Fruit fly (Drosophila melanogaster) whole organism, embryonic: ENCODE measurements around the gene Myo95E.

ENCODE experiments used
- CG10565 ChIP-seq: fragments of 200-800 bp; sonication (Bioruptor generic); optimal IDR thresholded peaks from 3 replicates; lab custom pipeline; 2016; ENCODE audit warnings: missing biosample characterization, mild to moderate bottlenecking, missing genetic modification characterization
- CG12071 ChIP-seq: fragments of 200-800 bp; sonication (Bioruptor generic); optimal IDR thresholded peaks from 3 replicates; lab custom pipeline; 2018; ENCODE audit warnings: missing biosample characterization, mild to moderate bottlenecking, missing genetic modification characterization
- CG15479 ChIP-seq: fragments of 200-800 bp; sonication (Bioruptor generic); optimal IDR thresholded peaks from 3 replicates; lab custom pipeline; 2019; ENCODE audit warnings: missing biosample characterization, mild to moderate bottlenecking, missing genetic modification characterization, moderate library complexity
- CG1602 ChIP-seq: fragments of 200-800 bp; sonication (Bioruptor generic); optimal IDR thresholded peaks from 3 replicates; lab custom pipeline; 2016; ENCODE audit warnings: missing biosample characterization, missing genetic modification characterization
- CG16779 ChIP-seq: fragments of 200-800 bp; sonication (Bioruptor generic); IDR thresholded peaks from 2 replicates; pipeline ENCODE4 v1.3.6; 2022; ENCODE audit warnings: missing biosample characterization, missing genetic modification characterization
- CG16815 ChIP-seq: fragments of 200-800 bp; sonication (Bioruptor generic); optimal IDR thresholded peaks from 3 replicates; lab custom pipeline; 2017; ENCODE audit warnings: missing biosample characterization, mild to moderate bottlenecking, missing genetic modification characterization
- CG17359 ChIP-seq: fragments of 200-800 bp; sonication (Bioruptor generic); optimal IDR thresholded peaks from 3 replicates; lab custom pipeline; 2018; ENCODE audit warnings: missing biosample characterization, mild to moderate bottlenecking, missing genetic modification characterization, moderate library complexity
- CG17361 ChIP-seq: fragments of 200-800 bp; sonication (Bioruptor generic); IDR thresholded peaks from 3 replicates; pipeline ENCODE4 v1.3.6; 2022; ENCODE audit warnings: missing biosample characterization, missing genetic modification characterization
- CG17612 ChIP-seq: fragments of 200-800 bp; sonication (Bioruptor generic); IDR thresholded peaks from 2 replicates; pipeline ENCODE4 v1.3.6; 2022; ENCODE audit warnings: missing biosample characterization, missing genetic modification characterization
- CG2875 ChIP-seq: fragments of 200-800 bp; sonication (Bioruptor generic); optimal IDR thresholded peaks from 2 replicates; lab custom pipeline; 2017; ENCODE audit warnings: missing biosample characterization, mild to moderate bottlenecking, missing genetic modification characterization, missing genetic modification reagents
- CG30020 ChIP-seq: fragments of 200-800 bp; optimal IDR thresholded peaks from 2 replicates; lab custom pipeline; 2019; ENCODE audit warnings: missing biosample characterization, mild to moderate bottlenecking, missing genetic modification characterization, moderate library complexity
- CG3281 ChIP-seq: fragments of 200-800 bp; sonication (Bioruptor generic); optimal IDR thresholded peaks from 3 replicates; lab custom pipeline; 2017; ENCODE audit warnings: missing biosample characterization, mild to moderate bottlenecking, missing genetic modification characterization
- CG5180 ChIP-seq: fragments of 200-800 bp; sonication (Bioruptor generic); optimal IDR thresholded peaks from 3 replicates; lab custom pipeline; 2017; ENCODE audit warnings: missing biosample characterization, missing genetic modification characterization, mild to moderate bottlenecking, moderate library complexity, missing genetic modification reagents
- CG6791 ChIP-seq: fragments of 200-800 bp; sonication (Bioruptor generic); IDR thresholded peaks from 3 replicates; pipeline ENCODE4 v1.3.6; 2022; ENCODE audit warnings: missing biosample characterization, missing genetic modification characterization; ENCODE audit not compliant: partially characterized antibody
- CG6854 ChIP-seq: fragments of 200-800 bp; sonication (Bioruptor generic); optimal IDR thresholded peaks from 3 replicates; lab custom pipeline; 2017; ENCODE audit warnings: missing biosample characterization, mild to moderate bottlenecking, missing genetic modification characterization
- CG7745 ChIP-seq: fragments of 200-800 bp; sonication (Bioruptor generic); optimal IDR thresholded peaks from 2 replicates; lab custom pipeline; 2018; ENCODE audit warnings: missing biosample characterization, mild to moderate bottlenecking, missing genetic modification characterization, moderate library complexity
- CG7786 ChIP-seq: fragments of 200-800 bp; sonication (Bioruptor generic); optimal IDR thresholded peaks from 2 replicates; lab custom pipeline; 2016; ENCODE audit warnings: missing biosample characterization, missing genetic modification characterization
- D ChIP-seq, 2 experiments: fragments of 200-800 bp in 1 of 2; fragments of >200 bp in 1 of 2; sonication (Bioruptor generic) in 1 of 2; optimal IDR thresholded peaks; 2 replicates in 1 of 2; 3 replicates in 1 of 2; lab custom pipeline; 2017; ENCODE audit warnings: mild to moderate bottlenecking in 1 of 2, missing biosample characterization in 1 of 2, missing genetic modification characterization in 1 of 2, missing genetic modification reagents in 1 of 2
- Doc3 ChIP-seq: fragments of 200-800 bp; sonication (Bioruptor generic); IDR thresholded peaks from 3 replicates; pipeline ENCODE4 v1.3.6; 2022; ENCODE audit warnings: missing biosample characterization, missing genetic modification characterization; ENCODE audit not compliant: partially characterized antibody
- E2f2 ChIP-seq: fragments of 200-800 bp; sonication (Bioruptor generic); IDR thresholded peaks from 2 replicates; pipeline ENCODE4 v1.3.6; 2022; ENCODE audit warnings: missing biosample characterization, missing genetic modification characterization
- Ets97D ChIP-seq: fragments of 200-800 bp; sonication (Bioruptor generic); optimal IDR thresholded peaks from 3 replicates; lab custom pipeline; 2016; ENCODE audit warnings: missing biosample characterization, missing genetic modification characterization
- Gug ChIP-seq: fragments of 200-800 bp; sonication (Bioruptor generic); IDR thresholded peaks from 4 replicates; pipeline ENCODE4 v1.3.6; 2022; ENCODE audit warnings: missing biosample characterization, missing genetic modification characterization
- Hmx ChIP-seq: fragments of 200-800 bp; sonication (Bioruptor generic); optimal IDR thresholded peaks from 2 replicates; lab custom pipeline; 2016; ENCODE audit warnings: missing biosample characterization, missing genetic modification characterization
- Hr3 ChIP-seq: fragments of 200-800 bp; sonication (Bioruptor generic); optimal IDR thresholded peaks from 3 replicates; lab custom pipeline; 2016; ENCODE audit warnings: missing biosample characterization, missing genetic modification characterization
- Hr51 ChIP-seq, 2 experiments: fragments of 200-800 bp; sonication (Bioruptor generic); optimal IDR thresholded peaks; 2 replicates in 1 of 2; 3 replicates in 1 of 2; lab custom pipeline; 2016 to 2018; ENCODE audit warnings: missing biosample characterization in 2 of 2, missing genetic modification characterization in 2 of 2, mild to moderate bottlenecking in 1 of 2, moderate library complexity in 1 of 2
- Kr ChIP-seq: fragments of 200-800 bp; sonication (Bioruptor generic); optimal IDR thresholded peaks from 2 replicates; lab custom pipeline; 2017; ENCODE audit warnings: missing biosample characterization, mild to moderate bottlenecking, missing genetic modification characterization
- Opbp ChIP-seq: fragments of 200-800 bp; sonication (Bioruptor generic); IDR thresholded peaks from 3 replicates; pipeline ENCODE4 v1.3.6; 2022; ENCODE audit warnings: missing biosample characterization, missing genetic modification characterization; ENCODE audit not compliant: partially characterized antibody
- Sin3A ChIP-seq: fragments of >200 bp; optimal IDR thresholded peaks from 2 replicates; lab custom pipeline; 2018
- Sox102F ChIP-seq: fragments of 200-800 bp; sonication (Bioruptor generic); optimal IDR thresholded peaks from 2 replicates; lab custom pipeline; 2018; ENCODE audit warnings: missing biosample characterization, mild to moderate bottlenecking, missing genetic modification characterization, moderate library complexity
- Sry-β ChIP-seq: fragments of 200-800 bp; sonication (Bioruptor generic); optimal IDR thresholded peaks from 2 replicates; lab custom pipeline; 2018; ENCODE audit warnings: missing biosample characterization, mild to moderate bottlenecking, missing genetic modification characterization, moderate library complexity
- Tbp ChIP-seq: fragments of >200 bp; optimal IDR thresholded peaks from 2 replicates; lab custom pipeline; 2018; ENCODE audit warnings: missing biosample characterization, missing genetic modification characterization
- Trl ChIP-seq, 3 experiments: fragments of >200 bp in 2 of 3; fragments of 200-800 bp in 1 of 3; sonication (Bioruptor generic) in 1 of 3; optimal IDR thresholded peaks; 2 replicates in 1 of 3; 3 replicates in 2 of 3; lab custom pipeline; 2016 to 2017; ENCODE audit warnings: missing biosample characterization in 1 of 3, missing genetic modification characterization in 1 of 3
- Xrp1 ChIP-seq: fragments of 200-800 bp; sonication (Bioruptor generic); IDR thresholded peaks from 2 replicates; pipeline ENCODE4 v1.3.6; 2022; ENCODE audit warnings: missing biosample characterization, missing genetic modification characterization
- amos ChIP-seq: fragments of 200-800 bp; sonication (Bioruptor generic); IDR thresholded peaks from 2 replicates; pipeline ENCODE4 v1.3.6; 2022; ENCODE audit warnings: missing biosample characterization, missing genetic modification characterization; ENCODE audit not compliant: partially characterized antibody
- ash1 ChIP-seq: fragments of 200-800 bp; sonication (Bioruptor generic); optimal IDR thresholded peaks from 2 replicates; lab custom pipeline; 2018; ENCODE audit warnings: missing biosample characterization, mild to moderate bottlenecking, missing genetic modification characterization
- ato ChIP-seq: fragments of 200-800 bp; sonication (Bioruptor generic); IDR thresholded peaks from 2 replicates; pipeline ENCODE4 v1.3.6; 2022; ENCODE audit warnings: missing biosample characterization, missing genetic modification characterization; ENCODE audit not compliant: partially characterized antibody
- bab2 ChIP-seq: fragments of 200-800 bp; sonication (Bioruptor generic); optimal IDR thresholded peaks from 2 replicates; lab custom pipeline; 2016; ENCODE audit warnings: missing biosample characterization, missing genetic modification characterization
- bowl ChIP-seq: fragments of 200-800 bp; sonication (Bioruptor generic); IDR thresholded peaks from 2 replicates; pipeline ENCODE4 v1.3.6; 2022; ENCODE audit warnings: missing biosample characterization, missing genetic modification characterization
- dan ChIP-seq: fragments of 200-800 bp; sonication (Bioruptor generic); IDR thresholded peaks from 2 replicates; pipeline ENCODE4 v1.3.6; 2022; ENCODE audit warnings: missing biosample characterization, missing genetic modification characterization
- fd96Cb ChIP-seq: fragments of 200-800 bp; sonication (Bioruptor generic); optimal IDR thresholded peaks from 2 replicates; lab custom pipeline; 2018; ENCODE audit warnings: missing biosample characterization, mild to moderate bottlenecking, missing genetic modification characterization, moderate library complexity
- fu2 ChIP-seq: fragments of 200-800 bp; sonication (Bioruptor generic); optimal IDR thresholded peaks from 2 replicates; lab custom pipeline; 2016; ENCODE audit warnings: missing biosample characterization, missing genetic modification characterization
- gce ChIP-seq: fragments of 200-800 bp; sonication (Bioruptor generic); IDR thresholded peaks from 3 replicates; pipeline ENCODE4 v1.3.6; 2022; ENCODE audit warnings: missing biosample characterization, missing genetic modification characterization
- her ChIP-seq: fragments of 200-800 bp; sonication (Bioruptor generic); optimal IDR thresholded peaks from 2 replicates; lab custom pipeline; 2016; ENCODE audit warnings: missing biosample characterization, missing genetic modification characterization
- inv ChIP-seq: fragments of 200-800 bp; sonication (Bioruptor generic); IDR thresholded peaks from 2 replicates; pipeline ENCODE4 v1.3.6; 2022; ENCODE audit warnings: missing biosample characterization, missing genetic modification characterization; ENCODE audit not compliant: partially characterized antibody
- pb ChIP-seq: fragments of 200-800 bp; sonication (Bioruptor generic); optimal IDR thresholded peaks from 3 replicates; lab custom pipeline; 2016; ENCODE audit warnings: missing biosample characterization, missing genetic modification characterization
- pfk ChIP-seq: fragments of 200-800 bp; sonication (Bioruptor generic); optimal IDR thresholded peaks from 2 replicates; lab custom pipeline; 2018; ENCODE audit warnings: missing biosample characterization, mild to moderate bottlenecking, missing genetic modification characterization, moderate library complexity
- phol ChIP-seq: fragments of 200-800 bp; sonication (Bioruptor generic); optimal IDR thresholded peaks from 3 replicates; lab custom pipeline; 2018; ENCODE audit warnings: missing biosample characterization, mild to moderate bottlenecking, missing genetic modification characterization, moderate library complexity
- sd ChIP-seq: fragments of 200-800 bp; sonication (Bioruptor generic); optimal IDR thresholded peaks from 3 replicates; lab custom pipeline; 2018; ENCODE audit warnings: missing biosample characterization, mild to moderate bottlenecking, missing genetic modification characterization, moderate library complexity
- tio ChIP-seq: fragments of 200-800 bp; sonication (Bioruptor generic); optimal IDR thresholded peaks from 2 replicates; lab custom pipeline; 2017; ENCODE audit warnings: missing biosample characterization, missing genetic modification characterization, inconsistent platforms
- z ChIP-seq: fragments of 200-800 bp; sonication (Bioruptor generic); IDR thresholded peaks from 3 replicates; pipeline ENCODE4 v1.3.6; 2022; ENCODE audit warnings: missing biosample characterization, missing genetic modification characterization

Myo95E gene

DNA sequence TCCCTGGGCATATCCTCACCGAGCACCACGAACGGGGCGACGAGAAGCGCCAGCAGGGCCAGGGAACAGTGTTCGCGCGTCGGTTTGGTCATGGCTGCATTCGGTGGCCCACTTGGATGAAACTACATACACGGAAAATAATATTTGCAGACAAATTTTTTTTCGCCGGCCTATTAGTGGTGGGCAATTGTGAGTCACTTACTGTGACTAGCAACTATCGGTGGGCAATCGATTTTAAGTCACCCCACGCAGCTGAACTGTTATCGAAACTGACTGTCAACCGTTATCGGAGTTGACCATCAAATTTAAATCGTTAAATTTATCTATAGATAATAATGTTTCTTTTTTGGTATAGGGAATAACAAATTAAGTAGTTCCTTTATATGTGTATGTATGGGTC lies 8.1 kb upstream of the Myo95E start, which contains the start of gene CG5510 (continued):
- TF ChIP-seq Opbp (GFP tag; lab: Robert Waterston, UW) = peak; percentile 97
- TF ChIP-seq dan (GFP tag; lab: Robert Waterston, UW) = no peak
- peak; percentile 97 for TF ChIP-seq Doc3 (GFP tag; lab: Robert Waterston, UW)
- no peak for TF ChIP-seq bab2 (GFP tag; lab: Kevin White, UChicago)
- peak; percentile 99 for TF ChIP-seq CG6791
- TF ChIP-seq ato (GFP tag; lab: Robert Waterston, UW) = peak; percentile 99
- peak; percentile 47 for TF ChIP-seq Hr3 (GFP tag; lab: Kevin White, UChicago)
- no peak for TF ChIP-seq gce (GFP tag; lab: Robert Waterston, UW)
- TF ChIP-seq Hr51 (GFP tag; optimal IDR thresholded peaks at IDR 0.05; lab: Kevin White, UChicago) = peak in 1 of 2 experiments; percentile 56
- TF ChIP-seq amos (GFP tag; lab: Robert Waterston, UW) = peak; percentile 98
- no peak for TF ChIP-seq Tbp
- TF ChIP-seq bowl = no peak
- no peak; the same call in 1 of the 2 replicates for TF ChIP-seq CG16779 (GFP tag; lab: Robert Waterston, UW)
- peak; percentile 43 for TF ChIP-seq CG17359
- no peak for TF ChIP-seq pb (GFP tag; lab: Kevin White, UChicago)
- peak; percentile 95 for TF ChIP-seq E2f2 (GFP tag; lab: Robert Waterston, UW)
- TF ChIP-seq CG5180 (GFP tag; lab: Kevin White, UChicago) = no peak
- no peak for TF ChIP-seq CG7745 (tag; lab: Kevin White, UChicago)
- TF ChIP-seq sd (tag; lab: Kevin White, UChicago) = peak; percentile 32
- peak; percentile 61 for TF ChIP-seq Sin3A (lab: Kevin White, UChicago)
- TF ChIP-seq CG17612 = no peak
- TF ChIP-seq CG1602 = peak; percentile 20
- no peak for TF ChIP-seq z (GFP tag; lab: Robert Waterston, UW)
- TF ChIP-seq fu2 (GFP tag; lab: Kevin White, UChicago) = peak; percentile 24
- no peak for TF ChIP-seq Sox102F (GFP tag; lab: Kevin White, UChicago)
- no peak for TF ChIP-seq fd96Cb (tag; lab: Kevin White, UChicago)
- TF ChIP-seq Ets97D (GFP tag; lab: Kevin White, UChicago) = peak; percentile 84
- no peak for TF ChIP-seq Trl (optimal IDR thresholded peaks at IDR 0.05; lab: Kevin White, UChicago)
- peak; percentile 40 for TF ChIP-seq Trl (GFP tag; optimal IDR thresholded peaks at IDR 0.05; lab: Kevin White, UChicago)
- no peak for TF ChIP-seq Hmx (GFP tag; lab: Kevin White, UChicago)
- peak; percentile 52; the same call in 1 of the 3 replicates for TF ChIP-seq CG17361 (GFP tag; lab: Robert Waterston, UW)
- no peak for TF ChIP-seq D (optimal IDR thresholded peaks at IDR 0.05; lab: Kevin White, UChicago)
- no peak for TF ChIP-seq D (GFP tag; optimal IDR thresholded peaks at IDR 0.05; lab: Kevin White, UChicago)
- TF ChIP-seq CG16815 (GFP tag; lab: Kevin White, UChicago) = no peak
- no peak for TF ChIP-seq CG6854
- no peak; the same call in 1 of the 2 replicates for TF ChIP-seq Xrp1 (GFP tag; lab: Robert Waterston, UW)
- TF ChIP-seq Gug (GFP tag; lab: Robert Waterston, UW) = peak; percentile 64; the same call in 2 of the 4 replicates
- TF ChIP-seq tio (GFP tag; lab: Kevin White, UChicago) = no peak
- peak; percentile 7 for TF ChIP-seq pfk (GFP tag; lab: Kevin White, UChicago)
- TF ChIP-seq ash1 (GFP tag; lab: Kevin White, UChicago) = no peak
- TF ChIP-seq phol (tag; lab: Kevin White, UChicago) = peak; percentile 46
- TF ChIP-seq CG10565 (GFP tag; lab: Kevin White, UChicago) = no peak
- TF ChIP-seq CG2875 (GFP tag; lab: Kevin White, UChicago) = no peak
- no peak for TF ChIP-seq Kr
- peak; percentile 95 for TF ChIP-seq inv (GFP tag; lab: Robert Waterston, UW)
- peak; percentile 29 for TF ChIP-seq Sry-β
- peak; percentile 25 for TF ChIP-seq CG7786 (GFP tag; lab: Kevin White, UChicago)
- TF ChIP-seq CG15479 (GFP tag; lab: Kevin White, UChicago) = no peak
- TF ChIP-seq CG12071 (GFP tag; lab: Kevin White, UChicago) = no peak
- no peak for TF ChIP-seq CG30020 (tag; lab: Kevin White, UChicago)
- no peak for TF ChIP-seq CG3281 (GFP tag; lab: Kevin White, UChicago)
- TF ChIP-seq her (GFP tag; lab: Kevin White, UChicago) = peak; percentile 26
